Fruit fly (Drosophila melanogaster): ENCODE results near the gene mah.

mah gene

dm6 chr3R:24983537-24984501 lies 36.4 kb downstream of the mah start, which contains the start of gene tnc (continued):
- peak; percentile 63 for TF ChIP-seq pdm3 (GFP tag; optimal IDR thresholded peaks at IDR 0.05)
- peak; percentile 74 for TF ChIP-seq CG10669 (GFP tag; optimal IDR thresholded peaks at IDR 0.05)
- no peak for TF ChIP-seq Hr38 (GFP tag; optimal IDR thresholded peaks at IDR 0.05)
- TF ChIP-seq net (GFP tag; optimal IDR thresholded peaks at IDR 0.05) = peak; percentile 79
- peak; percentile 67 for TF ChIP-seq dac (GFP tag; optimal IDR thresholded peaks at IDR 0.05)
- TF ChIP-seq CG1621 (tag; optimal IDR thresholded peaks at IDR 0.05) = peak; percentile 62
- TF ChIP-seq topi (GFP tag; optimal IDR thresholded peaks at IDR 0.05) = peak; percentile 78
- TF ChIP-seq OdsH (GFP tag; optimal IDR thresholded peaks at IDR 0.05) = peak; percentile 86
- TF ChIP-seq eg (GFP tag; IDR thresholded peaks at IDR 0.05) = peak; percentile 62
- peak; percentile 58 for TF ChIP-seq vri (GFP tag; optimal IDR thresholded peaks at IDR 0.05)
- TF ChIP-seq CG6276 (GFP tag; optimal IDR thresholded peaks at IDR 0.05) = peak; percentile 69
- TF ChIP-seq Sox15 (GFP tag; optimal IDR thresholded peaks at IDR 0.05) = peak; percentile 71
- peak; percentile 54 for TF ChIP-seq CG31627 (GFP tag; optimal IDR thresholded peaks at IDR 0.05)
- TF ChIP-seq Ets21C (GFP tag; optimal IDR thresholded peaks at IDR 0.05) = peak; percentile 48
- TF ChIP-seq Hr39 (GFP tag; optimal IDR thresholded peaks at IDR 0.05) = peak; percentile 60
- peak; percentile 87 for TF ChIP-seq CG8119 (GFP tag; IDR thresholded peaks at IDR 0.05)
- peak; percentile 80 for TF ChIP-seq cyc (GFP tag; optimal IDR thresholded peaks at IDR 0.05)
- peak; percentile 58 for TF ChIP-seq CG9139 (GFP tag; optimal IDR thresholded peaks at IDR 0.05)
- TF ChIP-seq CG11762 (GFP tag; optimal IDR thresholded peaks at IDR 0.05; ENCODE audit: insufficient read depth) = peak; percentile 68
- TF ChIP-seq CG3919 (GFP tag; optimal IDR thresholded peaks at IDR 0.05) = peak; percentile 82

DNA sequence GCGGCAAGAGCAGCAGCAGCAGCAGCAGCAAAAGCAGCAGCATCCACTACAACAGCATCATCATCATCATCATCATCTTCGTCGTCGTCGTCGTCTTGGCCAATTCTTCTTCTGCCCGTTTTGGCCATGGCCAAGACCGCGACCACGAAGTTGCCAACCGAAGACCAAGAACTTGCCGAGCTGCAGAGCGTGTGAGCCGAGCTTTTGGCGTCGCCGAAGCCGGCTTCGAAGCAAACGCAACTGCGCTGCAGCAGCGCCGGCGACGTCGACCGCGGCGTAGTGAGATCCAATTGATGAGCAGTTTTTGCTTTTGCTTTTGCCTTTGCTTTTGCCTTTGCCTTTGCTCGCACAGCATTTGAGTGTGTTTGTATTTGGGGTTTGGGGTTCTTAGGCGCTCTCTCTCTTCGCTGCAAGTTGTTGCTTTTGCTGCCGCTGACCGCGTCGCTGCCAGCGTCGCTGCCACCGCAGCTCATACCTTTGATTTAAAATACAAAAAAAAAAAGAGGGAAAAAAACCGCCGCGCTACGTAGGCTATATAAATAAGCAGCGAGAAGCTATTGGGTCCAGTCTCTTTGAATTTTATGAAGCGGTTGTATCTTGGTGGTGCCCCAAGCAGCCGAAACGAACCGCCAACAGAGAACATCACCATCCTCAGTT lies 37.7 kb downstream of the mah start:
- no peak for TF ChIP-seq Hr39 (GFP tag; optimal IDR thresholded peaks at IDR 0.05)
- peak; percentile 51 for TF ChIP-seq Eip78C (GFP tag)

dm6 chr3R:24996502-24996901 lies 49.1 kb downstream of the mah start:
- TF ChIP-seq salr (GFP tag; optimal IDR thresholded peaks at IDR 0.05) (peak in 1 of 2 experiments; percentile 59), CG31627 (GFP tag; optimal IDR thresholded peaks at IDR 0.05) (peak; percentile 56), CG11762 (GFP tag; optimal IDR thresholded peaks at IDR 0.05; ENCODE audit: insufficient read depth) (peak; percentile 56), Eip75B (GFP tag; optimal IDR thresholded peaks at IDR 0.05) (peak; percentile 46), CG11294 (GFP tag; IDR thresholded peaks at IDR 0.05) (peak; percentile 63), CG6163 (GFP tag; IDR thresholded peaks at IDR 0.05) (peak; percentile 86), net (GFP tag; optimal IDR thresholded peaks at IDR 0.05) (peak; percentile 81), cyc (GFP tag; optimal IDR thresholded peaks at IDR 0.05) (peak; percentile 70), fd85E (GFP tag; optimal IDR thresholded peaks at IDR 0.05) (no peak), CG1621 (tag; optimal IDR thresholded peaks at IDR 0.05) (no peak), CG16779 (tag; optimal IDR thresholded peaks at IDR 0.05) (peak; percentile 48), fd59A (GFP tag; optimal IDR thresholded peaks at IDR 0.05) (no peak), acj6 (GFP tag; optimal IDR thresholded peaks at IDR 0.05) (peak; percentile 67), Gug (GFP tag; IDR thresholded peaks at IDR 0.05) (peak; percentile 80), fkh (GFP tag; optimal IDR thresholded peaks at IDR 0.05) (no peak), achi (GFP tag; optimal IDR thresholded peaks at IDR 0.05) (peak; percentile 77), CG7368 (GFP tag; optimal IDR thresholded peaks at IDR 0.05) (peak; percentile 49), esn (GFP tag; optimal IDR thresholded peaks at IDR 0.05) (peak; percentile 60), Hr39 (GFP tag; optimal IDR thresholded peaks at IDR 0.05) (peak; percentile 68), spab (GFP tag; optimal IDR thresholded peaks at IDR 0.05) (no peak), CG6854 (GFP tag; optimal IDR thresholded peaks at IDR 0.05) (no peak), Smox (GFP tag; optimal IDR thresholded peaks at IDR 0.05) (peak; percentile 64), Ets21C (GFP tag; optimal IDR thresholded peaks at IDR 0.05) (peak; percentile 16), CG8632 (GFP tag; optimal IDR thresholded peaks at IDR 0.05) (peak; percentile 35), dac (GFP tag; optimal IDR thresholded peaks at IDR 0.05) (peak; percentile 72), CG3919 (GFP tag; optimal IDR thresholded peaks at IDR 0.05) (peak; percentile 81), dsx (GFP tag; optimal IDR thresholded peaks at IDR 0.05; ENCODE audit: poor library complexity, severe bottlenecking) (no peak), CG15336 (GFP tag; IDR thresholded peaks at IDR 0.05) (peak; percentile 95), topi (GFP tag; optimal IDR thresholded peaks at IDR 0.05) (peak; percentile 57), Hr38 (GFP tag; optimal IDR thresholded peaks at IDR 0.05) (peak; percentile 66), Met (GFP tag; optimal IDR thresholded peaks at IDR 0.05) (peak; percentile 21), lz (GFP tag; optimal IDR thresholded peaks at IDR 0.05) (peak; percentile 43), CG32006 (GFP tag; optimal IDR thresholded peaks at IDR 0.05) (peak; percentile 91)
